Worm (Caenorhabditis elegans): ENCODE measurements around the gene snb-2.

- TF ChIP-seq chd-7 (tag; optimal IDR thresholded peaks at IDR 0.05) (no peak), F33H1.4 (GFP tag; IDR thresholded peaks at IDR 0.05) (no peak), ceh-58 (GFP tag; IDR thresholded peaks at IDR 0.05) (no peak), aptf-2 (GFP tag; conservative IDR thresholded peaks at IDR 0.05) (no peak), hrde-1 (tag; optimal IDR thresholded peaks at IDR 0.05; ENCODE audit: borderline replicate concordance) (no peak), dpl-1 (GFP tag; optimal IDR thresholded peaks at IDR 0.05) (no peak), madf-10 (tag; optimal IDR thresholded peaks at IDR 0.05) (no peak), B0336.3 (GFP tag; IDR thresholded peaks at IDR 0.05) (no peak), egl-44 (GFP tag; IDR thresholded peaks at IDR 0.05) (no peak), F37B4.10 (GFP tag; IDR thresholded peaks at IDR 0.05) (no peak), ceh-100 (GFP tag; IDR thresholded peaks at IDR 0.05) (no peak)
Measured at ce11 chrV:12298184-12298583, 47.5 kb downstream of the snb-2 start.

Data from whole organism, young adult.